Fruit fly (Drosophila melanogaster) whole organism, embryonic: ENCODE results near the gene mat.

ENCODE experiments used
- CG10274 ChIP-seq: fragments of 200-800 bp; sonication (Bioruptor generic); optimal IDR thresholded peaks from 3 replicates; lab custom pipeline; 2017; ENCODE audit warnings: missing biosample characterization, mild to moderate bottlenecking, missing genetic modification characterization
- CG10979 ChIP-seq: fragments of 200-800 bp; sonication (Bioruptor generic); optimal IDR thresholded peaks from 2 replicates; lab custom pipeline; 2018; ENCODE audit warnings: missing biosample characterization, mild to moderate bottlenecking, missing genetic modification characterization, moderate library complexity
- CG12299 ChIP-seq: fragments of 200-800 bp; sonication (Bioruptor generic); optimal IDR thresholded peaks from 2 replicates; lab custom pipeline; 2018; ENCODE audit warnings: missing biosample characterization, mild to moderate bottlenecking, missing genetic modification characterization
- CG13287 ChIP-seq: fragments of 200-800 bp; sonication (Bioruptor generic); IDR thresholded peaks from 2 replicates; pipeline ENCODE4 v1.3.6; 2022; ENCODE audit warnings: missing biosample characterization, missing genetic modification characterization; ENCODE audit not compliant: partially characterized antibody
- CG13894 ChIP-seq: fragments of 200-800 bp; sonication (Bioruptor generic); optimal IDR thresholded peaks from 3 replicates; lab custom pipeline; 2018; ENCODE audit warnings: missing biosample characterization, mild to moderate bottlenecking, missing genetic modification characterization, moderate library complexity
- CG15269 ChIP-seq: fragments of 200-800 bp; sonication (Bioruptor generic); optimal IDR thresholded peaks from 2 replicates; lab custom pipeline; 2018; ENCODE audit warnings: missing biosample characterization, mild to moderate bottlenecking, missing genetic modification characterization, moderate library complexity
- CG1602 ChIP-seq: fragments of 200-800 bp; sonication (Bioruptor generic); optimal IDR thresholded peaks from 3 replicates; lab custom pipeline; 2016; ENCODE audit warnings: missing biosample characterization, missing genetic modification characterization
- CG17385 ChIP-seq: fragments of 200-800 bp; sonication (Bioruptor generic); optimal IDR thresholded peaks from 3 replicates; lab custom pipeline; 2018; ENCODE audit warnings: missing biosample characterization, mild to moderate bottlenecking, missing genetic modification characterization
- CG18476 ChIP-seq: fragments of 200-800 bp; sonication (Bioruptor generic); optimal IDR thresholded peaks from 2 replicates; lab custom pipeline; 2016; ENCODE audit warnings: missing biosample characterization, mild to moderate bottlenecking, missing genetic modification characterization
- CG3163 ChIP-seq: fragments of 200-800 bp; sonication (Bioruptor generic); optimal IDR thresholded peaks from 3 replicates; lab custom pipeline; 2016; ENCODE audit warnings: missing biosample characterization, missing genetic modification characterization
- CG33213 ChIP-seq: fragments of 200-800 bp; sonication (Bioruptor generic); optimal IDR thresholded peaks from 3 replicates; lab custom pipeline; 2016; ENCODE audit warnings: missing biosample characterization, missing genetic modification characterization
- CG3847 ChIP-seq: fragments of 200-800 bp; sonication (Bioruptor generic); IDR thresholded peaks from 2 replicates; pipeline ENCODE4 v1.3.6; 2022; ENCODE audit warnings: missing biosample characterization, missing genetic modification characterization
- CG42726 ChIP-seq: fragments of 200-800 bp; sonication (Bioruptor generic); IDR thresholded peaks from 2 replicates; pipeline ENCODE4 v1.3.6; 2022; ENCODE audit warnings: missing biosample characterization, missing genetic modification characterization; ENCODE audit not compliant: partially characterized antibody
- CG4328 ChIP-seq: fragments of 200-800 bp; sonication (Bioruptor generic); optimal IDR thresholded peaks from 3 replicates; lab custom pipeline; 2017; ENCODE audit warnings: missing biosample characterization, missing genetic modification reagents, missing genetic modification characterization
- CG6683 ChIP-seq: fragments of 200-800 bp; sonication (Bioruptor generic); optimal IDR thresholded peaks from 2 replicates; lab custom pipeline; 2017; ENCODE audit warnings: missing biosample characterization, mild to moderate bottlenecking, missing genetic modification characterization, missing genetic modification reagents
- CG7839 ChIP-seq: fragments of 200-800 bp; sonication (Bioruptor generic); optimal IDR thresholded peaks from 3 replicates; lab custom pipeline; 2018; ENCODE audit warnings: missing biosample characterization, mild to moderate bottlenecking, missing genetic modification characterization, moderate library complexity
- CG9797 ChIP-seq: fragments of 200-800 bp; sonication (Bioruptor generic); optimal IDR thresholded peaks from 3 replicates; lab custom pipeline; 2018; ENCODE audit warnings: missing biosample characterization, mild to moderate bottlenecking, missing genetic modification characterization
- E2f1 ChIP-seq: fragments of 200-800 bp; sonication (Bioruptor generic); IDR thresholded peaks from 2 replicates; pipeline ENCODE4 v1.3.6; 2022; ENCODE audit warnings: missing biosample characterization, missing genetic modification characterization
- Fer3 ChIP-seq: fragments of 200-800 bp; sonication (Bioruptor generic); optimal IDR thresholded peaks from 2 replicates; lab custom pipeline; 2018; ENCODE audit warnings: missing biosample characterization, mild to moderate bottlenecking, missing genetic modification characterization, moderate library complexity
- Gsc ChIP-seq: fragments of 200-800 bp; sonication (Bioruptor generic); IDR thresholded peaks from 2 replicates; pipeline ENCODE4 v1.3.6; 2022; ENCODE audit warnings: missing biosample characterization, missing genetic modification characterization
- Gug ChIP-seq: fragments of 200-800 bp; sonication (Bioruptor generic); IDR thresholded peaks from 4 replicates; pipeline ENCODE4 v1.3.6; 2022; ENCODE audit warnings: missing biosample characterization, missing genetic modification characterization
- HmgZ ChIP-seq: fragments of 200-800 bp; sonication (Bioruptor generic); optimal IDR thresholded peaks from 2 replicates; lab custom pipeline; 2018; ENCODE audit warnings: missing biosample characterization, mild to moderate bottlenecking, missing genetic modification characterization
- Optix ChIP-seq: fragments of 200-800 bp; sonication (Bioruptor generic); IDR thresholded peaks from 3 replicates; pipeline ENCODE4 v1.3.6; 2022; ENCODE audit warnings: missing biosample characterization, missing genetic modification characterization
- Poxn ChIP-seq: fragments of 200-800 bp; sonication (Bioruptor generic); IDR thresholded peaks from 2 replicates; pipeline ENCODE4 v1.3.6; 2022; ENCODE audit warnings: missing biosample characterization, missing genetic modification characterization
- Stat92E ChIP-seq, 3 experiments: fragments of >200 bp in 2 of 3; fragments of 200-800 bp in 1 of 3; sonication (Bioruptor generic) in 1 of 3; optimal IDR thresholded peaks; 2 replicates each; lab custom pipeline; 2017 to 2019; ENCODE audit warnings: missing biosample characterization in 3 of 3, missing genetic modification characterization in 3 of 3, mild to moderate bottlenecking in 1 of 3, moderate library complexity in 1 of 3
- Trl ChIP-seq, 3 experiments: fragments of >200 bp in 2 of 3; fragments of 200-800 bp in 1 of 3; sonication (Bioruptor generic) in 1 of 3; optimal IDR thresholded peaks; 2 replicates in 1 of 3; 3 replicates in 2 of 3; lab custom pipeline; 2016 to 2017; ENCODE audit warnings: missing biosample characterization in 1 of 3, missing genetic modification characterization in 1 of 3
- ap ChIP-seq: fragments of 200-800 bp; sonication (Bioruptor generic); IDR thresholded peaks from 2 replicates; pipeline ENCODE4 v1.3.6; 2022; ENCODE audit warnings: missing biosample characterization, missing genetic modification characterization
- chif ChIP-seq, 2 experiments: fragments of 200-800 bp; sonication (Bioruptor generic); optimal IDR thresholded peaks; 3 replicates each; lab custom pipeline; 2016; ENCODE audit warnings: missing biosample characterization in 2 of 2, missing genetic modification characterization in 2 of 2
- chinmo ChIP-seq: fragments of 200-800 bp; sonication (Bioruptor generic); IDR thresholded peaks from 4 replicates; pipeline ENCODE4 v1.3.6; 2022; ENCODE audit warnings: missing biosample characterization, missing genetic modification characterization; ENCODE audit not compliant: partially characterized antibody
- corto ChIP-seq: fragments of 200-800 bp; sonication (Bioruptor generic); optimal IDR thresholded peaks from 2 replicates; lab custom pipeline; 2016; ENCODE audit warnings: missing biosample characterization, mild to moderate bottlenecking, missing genetic modification characterization, moderate library complexity
- dan ChIP-seq: fragments of 200-800 bp; sonication (Bioruptor generic); IDR thresholded peaks from 2 replicates; pipeline ENCODE4 v1.3.6; 2022; ENCODE audit warnings: missing biosample characterization, missing genetic modification characterization
- dati ChIP-seq: fragments of 200-800 bp; sonication (Bioruptor generic); IDR thresholded peaks from 2 replicates; pipeline ENCODE4 v1.3.6; 2022; ENCODE audit warnings: missing biosample characterization, missing genetic modification characterization
- emc ChIP-seq: fragments of 200-800 bp; sonication (Bioruptor generic); optimal IDR thresholded peaks from 2 replicates; lab custom pipeline; 2016; ENCODE audit warnings: missing biosample characterization, missing genetic modification characterization
- gsb-n ChIP-seq: fragments of 200-800 bp; sonication (Bioruptor generic); optimal IDR thresholded peaks from 3 replicates; lab custom pipeline; 2018; ENCODE audit warnings: missing biosample characterization, mild to moderate bottlenecking, missing genetic modification characterization
- hb ChIP-seq: fragments of 200-800 bp; sonication (Bioruptor generic); IDR thresholded peaks from 3 replicates; pipeline ENCODE4 v1.3.6; 2022; ENCODE audit warnings: missing biosample characterization, missing genetic modification characterization; ENCODE audit not compliant: partially characterized antibody
- jigr1 ChIP-seq: fragments of 200-800 bp; sonication (Bioruptor generic); IDR thresholded peaks from 3 replicates; pipeline ENCODE4 v1.3.6; 2022; ENCODE audit warnings: missing biosample characterization, missing genetic modification characterization
- lola ChIP-seq, 3 experiments: fragments of >200 bp in 2 of 3; fragments of 200-800 bp in 1 of 3; sonication (Bioruptor generic) in 1 of 3; optimal IDR thresholded peaks; 2 replicates each; lab custom pipeline; 2017 to 2019; ENCODE audit warnings: missing biosample characterization in 3 of 3, missing genetic modification characterization in 3 of 3, mild to moderate bottlenecking in 1 of 3, moderate library complexity in 1 of 3
- onecut ChIP-seq: fragments of 200-800 bp; sonication (Bioruptor generic); IDR thresholded peaks from 2 replicates; pipeline ENCODE4 v1.3.6; 2022; ENCODE audit warnings: missing biosample characterization, missing genetic modification characterization
- repo ChIP-seq: fragments of 200-800 bp; sonication (Bioruptor generic); optimal IDR thresholded peaks from 2 replicates; lab custom pipeline; 2016; ENCODE audit warnings: missing biosample characterization, missing genetic modification characterization
- ro ChIP-seq: fragments of 200-800 bp; sonication (Bioruptor generic); IDR thresholded peaks from 2 replicates; pipeline ENCODE4 v1.3.6; 2022; ENCODE audit warnings: missing biosample characterization, missing genetic modification characterization
- shn ChIP-seq: fragments of 200-800 bp; sonication (Bioruptor generic); optimal IDR thresholded peaks from 3 replicates; lab custom pipeline; 2016; ENCODE audit warnings: missing biosample characterization, missing genetic modification characterization
- sima ChIP-seq: fragments of 200-800 bp; sonication (Bioruptor generic); optimal IDR thresholded peaks from 2 replicates; lab custom pipeline; 2016; ENCODE audit warnings: missing biosample characterization, missing genetic modification characterization
- sna ChIP-seq: fragments of 200-800 bp; sonication (Bioruptor generic); IDR thresholded peaks from 2 replicates; pipeline ENCODE4 v1.3.6; 2022; ENCODE audit warnings: missing biosample characterization, missing genetic modification characterization; ENCODE audit not compliant: partially characterized antibody
- so ChIP-seq: fragments of 200-800 bp; sonication (Bioruptor generic); IDR thresholded peaks from 3 replicates; pipeline ENCODE4 v1.3.6; 2022; ENCODE audit warnings: missing biosample characterization, missing genetic modification characterization
- sob ChIP-seq: fragments of 200-800 bp; sonication (Bioruptor generic); IDR thresholded peaks from 2 replicates; pipeline ENCODE4 v1.3.6; 2022; ENCODE audit warnings: missing biosample characterization, missing genetic modification characterization
- stwl ChIP-seq: fragments of 200-800 bp; sonication (Bioruptor generic); optimal IDR thresholded peaks from 3 replicates; lab custom pipeline; 2018; ENCODE audit warnings: missing biosample characterization, mild to moderate bottlenecking, missing genetic modification characterization, moderate library complexity
- trem ChIP-seq: fragments of 200-800 bp; optimal IDR thresholded peaks from 3 replicates; lab custom pipeline; 2019; ENCODE audit warnings: missing biosample characterization, mild to moderate bottlenecking, missing genetic modification characterization, moderate library complexity
- tx ChIP-seq: fragments of 200-800 bp; sonication (Bioruptor generic); optimal IDR thresholded peaks from 2 replicates; lab custom pipeline; 2016; ENCODE audit warnings: missing biosample characterization, missing genetic modification characterization
- vnd ChIP-seq: fragments of 200-800 bp; sonication (Bioruptor generic); IDR thresholded peaks from 3 replicates; pipeline ENCODE4 v1.3.6; 2022; ENCODE audit warnings: missing biosample characterization, missing genetic modification characterization; ENCODE audit not compliant: partially characterized antibody

mat gene

dm6 chr3L:904364-904763 is 1.7 kb downstream of the mat start (continued):
- TF ChIP-seq CG6683 (GFP tag; lab: Kevin White, UChicago) (no peak), CG42726 (GFP tag; lab: Robert Waterston, UW) (no peak), Fer3 (tag; lab: Kevin White, UChicago) (no peak), trem (tag; lab: Kevin White, UChicago) (peak; percentile 20), vnd (GFP tag; lab: Robert Waterston, UW) (no peak), repo (GFP tag; lab: Kevin White, UChicago) (peak; percentile 40), hb (GFP tag; lab: Robert Waterston, UW) (no peak), shn (GFP tag; lab: Kevin White, UChicago) (peak; percentile 34), dati (GFP tag; lab: Robert Waterston, UW) (no peak), Gsc (GFP tag; lab: Robert Waterston, UW) (peak; percentile 34; the same call in 1 of the 2 replicates), corto (GFP tag; lab: Kevin White, UChicago) (peak; percentile 1), CG3163 (GFP tag; lab: Kevin White, UChicago) (no peak), CG17385 (GFP tag; lab: Kevin White, UChicago) (peak; percentile 52), ro (0 out of 2 replicates have a peak, but pooled peaks have one; percentile 23), gsb-n (tag; lab: Kevin White, UChicago) (peak; percentile 75), so (GFP tag; lab: Robert Waterston, UW) (no peak), CG7839 (peak; percentile 66), onecut (GFP tag; lab: Robert Waterston, UW) (peak; percentile 54), chinmo (no peak), Gug (GFP tag; lab: Robert Waterston, UW) (peak; percentile 11; the same call in 1 of the 4 replicates), CG33213 (GFP tag; lab: Kevin White, UChicago) (peak; percentile 43), CG3847 (GFP tag; lab: Robert Waterston, UW) (no peak), CG13894 (tag; lab: Kevin White, UChicago) (no peak), chif (GFP tag; optimal IDR thresholded peaks at IDR 0.05; lab: Kevin White, UChicago) (peak; percentile 46 to 78), CG13287 (GFP tag; lab: Robert Waterston, UW) (no peak), stwl (tag; lab: Kevin White, UChicago) (peak; percentile 29), CG10979 (tag; lab: Kevin White, UChicago) (peak; percentile 84), Stat92E (GFP tag; optimal IDR thresholded peaks at IDR 0.05; lab: Kevin White, UChicago) (no peak), E2f1 (GFP tag; lab: Robert Waterston, UW) (peak; percentile 57; the same call in 1 of the 2 replicates), ap (GFP tag; lab: Robert Waterston, UW) (no peak), CG12299 (peak; percentile 57), Poxn (GFP tag; lab: Robert Waterston, UW) (no peak), CG9797 (no peak), CG18476 (GFP tag; lab: Kevin White, UChicago) (peak; percentile 36), HmgZ (peak; percentile 12), Trl (optimal IDR thresholded peaks at IDR 0.05; lab: Kevin White, UChicago) (no peak), Trl (GFP tag; optimal IDR thresholded peaks at IDR 0.05; lab: Kevin White, UChicago) (peak; percentile 69), CG10274 (GFP tag; lab: Kevin White, UChicago) (no peak), lola (GFP tag; optimal IDR thresholded peaks at IDR 0.05; lab: Kevin White, UChicago) (peak in 1 of 3 experiments; percentile 80), jigr1 (GFP tag; lab: Robert Waterston, UW) (no peak), Optix (GFP tag; lab: Robert Waterston, UW) (peak; percentile 53; the same call in 1 of the 3 replicates), sna (GFP tag; lab: Robert Waterston, UW) (no peak), CG4328 (GFP tag; lab: Kevin White, UChicago) (no peak), sob (GFP tag; lab: Robert Waterston, UW) (peak; percentile 37; the same call in 1 of the 2 replicates), sima (no peak), dan (GFP tag; lab: Robert Waterston, UW) (peak; percentile 49; the same call in 1 of the 2 replicates), tx (GFP tag; lab: Kevin White, UChicago) (peak; percentile 39), emc (GFP tag; lab: Kevin White, UChicago) (no peak), CG1602 (peak; percentile 61), CG15269 (tag; lab: Kevin White, UChicago) (peak; percentile 18)
